Fruit fly (Drosophila melanogaster) whole organism: ENCODE measurements around the gene Hrb98DE.

Experiments
- CG8478 ChIP-seq: fragments of >200 bp; optimal IDR thresholded peaks from 2 replicates; lab custom pipeline; 2018; ENCODE audit warnings: inconsistent platforms
- Dll ChIP-seq: fragments of >200 bp; optimal IDR thresholded peaks from 2 replicates; lab custom pipeline; 2017
- pan ChIP-seq: fragments of >200 bp; optimal IDR thresholded peaks from 2 replicates; lab custom pipeline; 2017
- psq ChIP-seq: fragments of >200 bp; optimal IDR thresholded peaks from 2 replicates; lab custom pipeline; 2017
- usp ChIP-seq: fragments of >200 bp; optimal IDR thresholded peaks from 2 replicates; lab custom pipeline; 2017; ENCODE audit warnings: missing biosample characterization, missing genetic modification characterization, mixed read lengths

DNA sequence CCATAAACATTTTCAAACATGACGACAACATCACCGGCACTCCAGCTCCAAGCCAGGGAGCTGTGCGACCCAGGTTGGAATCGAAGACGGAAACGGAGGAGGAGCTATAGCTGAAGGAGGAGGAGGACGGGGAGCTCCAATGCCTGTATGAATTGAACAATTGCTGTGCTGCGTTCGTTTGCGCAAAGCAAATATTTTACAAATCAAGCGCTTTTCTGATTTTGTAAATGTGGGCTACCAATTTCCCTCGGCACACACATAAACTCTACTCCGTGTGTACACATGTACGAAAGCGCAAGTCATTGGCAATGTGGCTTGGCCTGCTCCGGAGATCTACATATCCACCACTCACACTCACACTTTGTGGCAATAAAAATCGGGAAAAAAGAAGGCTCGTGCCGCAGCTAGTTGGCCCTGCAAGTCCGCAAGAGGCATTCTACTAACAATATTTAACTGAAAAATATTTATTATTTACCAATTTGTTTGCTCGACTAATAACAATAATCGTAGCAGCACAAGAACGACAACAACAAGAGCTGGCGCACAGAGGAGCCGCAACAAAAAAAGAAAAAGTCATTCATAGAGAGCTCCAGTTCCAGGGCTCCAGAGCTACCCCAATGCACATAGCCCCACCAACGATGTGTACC, 30.0 kb upstream of the Hrb98DE start:
- no peak for TF ChIP-seq CG8478 (lab: Kevin White, UChicago)
- no peak for TF ChIP-seq pan (lab: Kevin White, UChicago)
- no peak for TF ChIP-seq psq
- no peak for TF ChIP-seq usp
- no peak for TF ChIP-seq Dll (lab: Kevin White, UChicago)
